Fruit fly (Drosophila melanogaster): ENCODE results near the gene Eip74EF.

The Eip74EF gene

dm6 chr3L:17576093-17576885 lies 42.8 kb downstream of the Eip74EF start (continued):
- TF ChIP-seq luna (GFP tag; optimal IDR thresholded peaks at IDR 0.05) = no peak
- no peak for TF ChIP-seq slou (GFP tag; optimal IDR thresholded peaks at IDR 0.05)
- TF ChIP-seq gsb-n (tag; optimal IDR thresholded peaks at IDR 0.05) = no peak
- no peak for TF ChIP-seq gt (GFP tag; IDR thresholded peaks at IDR 0.05)
- TF ChIP-seq Hr3 (GFP tag; optimal IDR thresholded peaks at IDR 0.05) = no peak
- TF ChIP-seq Trl (optimal IDR thresholded peaks at IDR 0.05) = peak; percentile 69 to 75
- TF ChIP-seq Trl (GFP tag; optimal IDR thresholded peaks at IDR 0.05) = no peak
- TF ChIP-seq HLH3B (GFP tag; IDR thresholded peaks at IDR 0.05) = 0 out of 2 replicates have a peak, but pooled peaks have one; percentile 6
- TF ChIP-seq scrt (GFP tag; optimal IDR thresholded peaks at IDR 0.05) = no peak
- no peak for TF ChIP-seq hth (optimal IDR thresholded peaks at IDR 0.05)
- no peak for TF ChIP-seq dati (GFP tag; IDR thresholded peaks at IDR 0.05)
- no peak for TF ChIP-seq CG9797 (GFP tag; optimal IDR thresholded peaks at IDR 0.05)
- no peak for TF ChIP-seq wor (GFP tag; IDR thresholded peaks at IDR 0.05)
- TF ChIP-seq row (GFP tag; IDR thresholded peaks at IDR 0.05) = no peak
- no peak for TF ChIP-seq pita (GFP tag; optimal IDR thresholded peaks at IDR 0.05)
- no peak for TF ChIP-seq gce (GFP tag; IDR thresholded peaks at IDR 0.05)
- TF ChIP-seq CG16815 (GFP tag; optimal IDR thresholded peaks at IDR 0.05) = no peak
- no peak for TF ChIP-seq H15 (GFP tag; IDR thresholded peaks at IDR 0.05)
- TF ChIP-seq CG1792 (GFP tag; optimal IDR thresholded peaks at IDR 0.05) = no peak
- no peak for TF ChIP-seq CG11085 (GFP tag; IDR thresholded peaks at IDR 0.05)
- TF ChIP-seq D (optimal IDR thresholded peaks at IDR 0.05) = no peak
- no peak for TF ChIP-seq D (GFP tag; optimal IDR thresholded peaks at IDR 0.05)
- peak; percentile 7 for TF ChIP-seq CG11504 (tag; optimal IDR thresholded peaks at IDR 0.05)
- peak; percentile 68 for TF ChIP-seq onecut (GFP tag; IDR thresholded peaks at IDR 0.05)
- peak; percentile 64; the same call in 1 of the 2 replicates for TF ChIP-seq crol (GFP tag; IDR thresholded peaks at IDR 0.05)
- TF ChIP-seq CG10209 (GFP tag; optimal IDR thresholded peaks at IDR 0.05) = no peak
- TF ChIP-seq slbo (GFP tag; IDR thresholded peaks at IDR 0.05) = no peak
- no peak for TF ChIP-seq CG1603 (tag; optimal IDR thresholded peaks at IDR 0.05)
- peak; percentile 19 for TF ChIP-seq Blimp-1 (GFP tag; optimal IDR thresholded peaks at IDR 0.05)
- no peak for TF ChIP-seq repo (GFP tag; optimal IDR thresholded peaks at IDR 0.05)
- TF ChIP-seq maf-S (GFP tag; optimal IDR thresholded peaks at IDR 0.05) = no peak
- TF ChIP-seq sqz (GFP tag; optimal IDR thresholded peaks at IDR 0.05) = no peak
- no peak for TF ChIP-seq CG18764 (GFP tag; optimal IDR thresholded peaks at IDR 0.05)
- TF ChIP-seq Eip74EF (GFP tag; optimal IDR thresholded peaks at IDR 0.05) = peak in 1 of 2 experiments; percentile 77
- no peak for TF ChIP-seq CG12219 (GFP tag; optimal IDR thresholded peaks at IDR 0.05)
- TF ChIP-seq Camta (GFP tag; optimal IDR thresholded peaks at IDR 0.05) = no peak
- no peak for TF ChIP-seq pros (GFP tag; optimal IDR thresholded peaks at IDR 0.05)
- no peak for TF ChIP-seq bowl (GFP tag; IDR thresholded peaks at IDR 0.05)
- TF ChIP-seq CG16779 (GFP tag; IDR thresholded peaks at IDR 0.05) = no peak
- TF ChIP-seq Six4 (GFP tag; optimal IDR thresholded peaks at IDR 0.05) = no peak
- TF ChIP-seq dpn (GFP tag; optimal IDR thresholded peaks at IDR 0.05) = no peak
- no peak for TF ChIP-seq pfk (GFP tag; optimal IDR thresholded peaks at IDR 0.05)
- TF ChIP-seq Dref (GFP tag; IDR thresholded peaks at IDR 0.05) = no peak
- TF ChIP-seq CG2712 (tag; optimal IDR thresholded peaks at IDR 0.05) = no peak
- TF ChIP-seq CG4328 (GFP tag; optimal IDR thresholded peaks at IDR 0.05) = no peak
- no peak for TF ChIP-seq Bteb2 (GFP tag; optimal IDR thresholded peaks at IDR 0.05)
- TF ChIP-seq CG10267 (tag; optimal IDR thresholded peaks at IDR 0.05) = no peak
- TF ChIP-seq CG13624 (GFP tag; optimal IDR thresholded peaks at IDR 0.05) = no peak
- TF ChIP-seq CG6854 (GFP tag; optimal IDR thresholded peaks at IDR 0.05) = no peak
- no peak for TF ChIP-seq sc (optimal IDR thresholded peaks at IDR 0.05)
- no peak for TF ChIP-seq sc (GFP tag; optimal IDR thresholded peaks at IDR 0.05)
- peak; percentile 50 for TF ChIP-seq lbe (GFP tag; optimal IDR thresholded peaks at IDR 0.05)
